Fruit fly (Drosophila melanogaster): ENCODE results near the gene Cpsf5.

Gene Cpsf5

dm6 chr3L:9380344-9380849 is 30.4 kb upstream of the Cpsf5 start:
- peak; percentile 6 to 12 for TF ChIP-seq ss (GFP tag; optimal IDR thresholded peaks at IDR 0.05)
- TF ChIP-seq svp (GFP tag): peak; percentile 73
- no peak for TF ChIP-seq Lpt (GFP tag; optimal IDR thresholded peaks at IDR 0.05)
- TF ChIP-seq Eip78C (GFP tag): peak; percentile 49
- TF ChIP-seq CG15336 (GFP tag; IDR thresholded peaks at IDR 0.05): peak; percentile 7; the same call in 1 of the 2 replicates
- TF ChIP-seq CG6163 (GFP tag; IDR thresholded peaks at IDR 0.05): no peak
- TF ChIP-seq CG6808 (GFP tag; optimal IDR thresholded peaks at IDR 0.05): peak; percentile 20

DNA sequence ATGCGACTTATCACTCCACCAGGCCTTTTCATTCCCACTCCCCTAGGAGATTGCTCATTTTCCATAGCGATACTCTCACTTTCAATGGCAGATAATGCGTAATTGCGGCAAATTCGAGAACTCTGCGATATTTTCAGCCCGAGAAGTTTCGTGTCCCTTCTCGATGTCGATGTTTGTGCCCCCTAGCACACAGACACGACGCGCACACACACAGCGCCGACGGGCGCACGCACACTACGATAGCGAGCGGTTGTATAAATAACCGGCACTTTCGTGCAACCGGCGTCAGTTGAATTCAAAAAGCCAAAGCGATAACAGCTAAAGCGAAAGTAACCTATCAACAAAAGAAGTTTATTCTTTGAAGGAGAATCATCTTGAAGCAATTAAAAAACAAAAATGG is 29.2 kb upstream of the Cpsf5 start, which contains the start of gene Hsp23:
Gene Hsp23 (plus strand): TSS at position 281 of the 400 bp plus-strand sequence.
- peak; percentile 92 for TF ChIP-seq Blimp-1 (GFP tag; optimal IDR thresholded peaks at IDR 0.05)
- TF ChIP-seq CG8119 (GFP tag; IDR thresholded peaks at IDR 0.05): peak; percentile 22; the same call in 1 of the 3 replicates
- no peak for TF ChIP-seq dac (GFP tag; optimal IDR thresholded peaks at IDR 0.05)
- TF ChIP-seq CG6808 (GFP tag; optimal IDR thresholded peaks at IDR 0.05): peak; percentile 61
- no peak for TF ChIP-seq CG11294 (GFP tag; IDR thresholded peaks at IDR 0.05)
- peak; percentile 57 for TF ChIP-seq vri (GFP tag; optimal IDR thresholded peaks at IDR 0.05)
- peak; percentile 41; the same call in 1 of the 2 replicates for TF ChIP-seq CG15336 (GFP tag; IDR thresholded peaks at IDR 0.05)
- peak; percentile 5 for TF ChIP-seq Met (GFP tag; optimal IDR thresholded peaks at IDR 0.05)
- peak; percentile 12 for TF ChIP-seq Ets96B (tag; optimal IDR thresholded peaks at IDR 0.05)
- TF ChIP-seq Smox (GFP tag; optimal IDR thresholded peaks at IDR 0.05): peak; percentile 8
- TF ChIP-seq ss (GFP tag; optimal IDR thresholded peaks at IDR 0.05): peak; percentile 64 to 71
- TF ChIP-seq lz (GFP tag; optimal IDR thresholded peaks at IDR 0.05): peak; percentile 20
- TF ChIP-seq CG1621 (tag; optimal IDR thresholded peaks at IDR 0.05): peak; percentile 13
- TF ChIP-seq salr (GFP tag; optimal IDR thresholded peaks at IDR 0.05): no peak
- TF ChIP-seq topi (GFP tag; optimal IDR thresholded peaks at IDR 0.05): peak; percentile 30
- no peak for TF ChIP-seq fkh (GFP tag; optimal IDR thresholded peaks at IDR 0.05)
- TF ChIP-seq fd59A (GFP tag; optimal IDR thresholded peaks at IDR 0.05): no peak
- no peak for TF ChIP-seq pdm3 (GFP tag; optimal IDR thresholded peaks at IDR 0.05)
- no peak for TF ChIP-seq CG10631 (GFP tag; optimal IDR thresholded peaks at IDR 0.05)
- TF ChIP-seq CG3032 (tag; optimal IDR thresholded peaks at IDR 0.05): peak; percentile 24
- peak; percentile 33 for TF ChIP-seq dsx (GFP tag; optimal IDR thresholded peaks at IDR 0.05; ENCODE audit: poor library complexity, severe bottlenecking)
- TF ChIP-seq Sox102F (GFP tag; optimal IDR thresholded peaks at IDR 0.05): peak; percentile 43
- TF ChIP-seq Sox14 (GFP tag; optimal IDR thresholded peaks at IDR 0.05): peak; percentile 53
- peak; percentile 12 for TF ChIP-seq OdsH (GFP tag; optimal IDR thresholded peaks at IDR 0.05)
- no peak for TF ChIP-seq CG16779 (tag; optimal IDR thresholded peaks at IDR 0.05)
- peak; percentile 52 for TF ChIP-seq CG6854 (GFP tag; optimal IDR thresholded peaks at IDR 0.05)
- peak; percentile 35 for TF ChIP-seq net (GFP tag; optimal IDR thresholded peaks at IDR 0.05)
- no peak for TF ChIP-seq Gug (GFP tag; IDR thresholded peaks at IDR 0.05)
- peak; percentile 35 for TF ChIP-seq CG10669 (GFP tag; optimal IDR thresholded peaks at IDR 0.05)
- TF ChIP-seq CG8319 (GFP tag; optimal IDR thresholded peaks at IDR 0.05): no peak
- TF ChIP-seq acj6 (GFP tag; optimal IDR thresholded peaks at IDR 0.05): no peak
- no peak for TF ChIP-seq Hr4 (GFP tag; optimal IDR thresholded peaks at IDR 0.05)
- TF ChIP-seq Hr39 (GFP tag; optimal IDR thresholded peaks at IDR 0.05): no peak
- no peak for TF ChIP-seq spab (GFP tag; optimal IDR thresholded peaks at IDR 0.05)
- peak; percentile 91 for TF ChIP-seq svp (GFP tag)
- TF ChIP-seq Eip93F (GFP tag; optimal IDR thresholded peaks at IDR 0.05): peak; percentile 77
- no peak for TF ChIP-seq Hr38 (GFP tag; optimal IDR thresholded peaks at IDR 0.05)
- TF ChIP-seq esn (GFP tag; optimal IDR thresholded peaks at IDR 0.05): peak; percentile 48
- TF ChIP-seq CG8632 (GFP tag; optimal IDR thresholded peaks at IDR 0.05): no peak
- TF ChIP-seq Eip78C (GFP tag): peak; percentile 67
- no peak for TF ChIP-seq CG34406 (GFP tag; optimal IDR thresholded peaks at IDR 0.05)
- peak; percentile 37; the same call in 1 of the 3 replicates for TF ChIP-seq eg (GFP tag; IDR thresholded peaks at IDR 0.05)
- TF ChIP-seq Sox15 (GFP tag; optimal IDR thresholded peaks at IDR 0.05): no peak
- TF ChIP-seq Eip75B (GFP tag; optimal IDR thresholded peaks at IDR 0.05): peak; percentile 65
- TF ChIP-seq Ets21C (GFP tag; optimal IDR thresholded peaks at IDR 0.05): no peak
- TF ChIP-seq CG6792 (GFP tag; optimal IDR thresholded peaks at IDR 0.05): no peak
- TF ChIP-seq achi (GFP tag; optimal IDR thresholded peaks at IDR 0.05): no peak
